Fruit fly (Drosophila melanogaster) whole organism, embryonic: ENCODE measurements around the gene CG1785.

Experiments used
- Abd-B ChIP-seq: fragments of 200-800 bp; sonication (Bioruptor generic); optimal IDR thresholded peaks from 2 replicates; lab custom pipeline; 2018; ENCODE audit warnings: missing biosample characterization, mild to moderate bottlenecking, missing genetic modification characterization, moderate library complexity
- B-H1 ChIP-seq: fragments of 200-800 bp; sonication (Bioruptor generic); IDR thresholded peaks from 3 replicates; pipeline ENCODE4 v1.3.6; 2022; ENCODE audit warnings: missing biosample characterization, missing genetic modification characterization
- CG10366 ChIP-seq: fragments of 200-800 bp; sonication (Bioruptor generic); IDR thresholded peaks from 2 replicates; pipeline ENCODE4 v1.3.6; 2022; ENCODE audit warnings: missing biosample characterization, missing genetic modification characterization
- CG10543 ChIP-seq: fragments of 200-800 bp; sonication (Bioruptor generic); optimal IDR thresholded peaks from 3 replicates; lab custom pipeline; 2017; ENCODE audit warnings: missing biosample characterization, mild to moderate bottlenecking, missing genetic modification characterization, moderate library complexity
- CG15269 ChIP-seq: fragments of 200-800 bp; sonication (Bioruptor generic); optimal IDR thresholded peaks from 2 replicates; lab custom pipeline; 2018; ENCODE audit warnings: missing biosample characterization, mild to moderate bottlenecking, missing genetic modification characterization, moderate library complexity
- CG15696 ChIP-seq: fragments of 200-800 bp; sonication (Bioruptor generic); optimal IDR thresholded peaks from 2 replicates; lab custom pipeline; 2019; ENCODE audit warnings: missing biosample characterization, mild to moderate bottlenecking, missing genetic modification characterization, moderate library complexity
- CG2678 ChIP-seq: fragments of 200-800 bp; sonication (Bioruptor generic); optimal IDR thresholded peaks from 3 replicates; lab custom pipeline; 2019; ENCODE audit warnings: missing biosample characterization, mild to moderate bottlenecking, missing genetic modification characterization, moderate library complexity
- CG3281 ChIP-seq: fragments of 200-800 bp; sonication (Bioruptor generic); optimal IDR thresholded peaks from 3 replicates; lab custom pipeline; 2017; ENCODE audit warnings: missing biosample characterization, mild to moderate bottlenecking, missing genetic modification characterization
- CG33557 ChIP-seq: fragments of 200-800 bp; sonication (Bioruptor generic); optimal IDR thresholded peaks from 2 replicates; lab custom pipeline; 2019; ENCODE audit warnings: missing biosample characterization, mild to moderate bottlenecking, missing genetic modification characterization, moderate library complexity
- CG4404 ChIP-seq: fragments of 200-800 bp; sonication (Bioruptor generic); IDR thresholded peaks from 2 replicates; pipeline ENCODE4 v1.3.6; 2022; ENCODE audit warnings: missing biosample characterization, missing genetic modification characterization
- CG6175 ChIP-seq: fragments of 200-800 bp; sonication (Bioruptor generic); IDR thresholded peaks from 3 replicates; pipeline ENCODE4 v1.3.6; 2022; ENCODE audit warnings: missing biosample characterization, missing genetic modification characterization
- CG6765 ChIP-seq: fragments of 200-800 bp; sonication (Bioruptor generic); optimal IDR thresholded peaks from 3 replicates; lab custom pipeline; 2017; ENCODE audit warnings: missing biosample characterization, mild to moderate bottlenecking, missing genetic modification characterization
- CG6854 ChIP-seq: fragments of 200-800 bp; sonication (Bioruptor generic); optimal IDR thresholded peaks from 3 replicates; lab custom pipeline; 2017; ENCODE audit warnings: missing biosample characterization, mild to moderate bottlenecking, missing genetic modification characterization
- CG7556 ChIP-seq: fragments of 200-800 bp; sonication (Bioruptor generic); optimal IDR thresholded peaks from 2 replicates; lab custom pipeline; 2017; ENCODE audit warnings: missing biosample characterization, mild to moderate bottlenecking, missing genetic modification characterization
- CG9727 ChIP-seq: fragments of 200-800 bp; sonication (Bioruptor generic); optimal IDR thresholded peaks from 3 replicates; lab custom pipeline; 2017; ENCODE audit warnings: missing biosample characterization, mild to moderate bottlenecking, missing genetic modification characterization
- CG9797 ChIP-seq: fragments of 200-800 bp; sonication (Bioruptor generic); optimal IDR thresholded peaks from 3 replicates; lab custom pipeline; 2018; ENCODE audit warnings: missing biosample characterization, mild to moderate bottlenecking, missing genetic modification characterization
- CrebB ChIP-seq: fragments of 200-800 bp; sonication (Bioruptor generic); optimal IDR thresholded peaks from 3 replicates; lab custom pipeline; 2018; ENCODE audit warnings: missing biosample characterization, mild to moderate bottlenecking, missing genetic modification characterization
- Dll ChIP-seq: fragments of 200-800 bp; sonication (Bioruptor generic); IDR thresholded peaks from 4 replicates; pipeline ENCODE4 v1.3.6; 2022; ENCODE audit warnings: missing biosample characterization, missing genetic modification characterization; ENCODE audit not compliant: partially characterized antibody
- Gug ChIP-seq: fragments of 200-800 bp; sonication (Bioruptor generic); IDR thresholded peaks from 4 replicates; pipeline ENCODE4 v1.3.6; 2022; ENCODE audit warnings: missing biosample characterization, missing genetic modification characterization
- H2.0 ChIP-seq: fragments of 200-800 bp; sonication (Bioruptor generic); IDR thresholded peaks from 2 replicates; pipeline ENCODE4 v1.3.6; 2022; ENCODE audit warnings: missing biosample characterization, missing genetic modification characterization
- HLH3B ChIP-seq: fragments of 200-800 bp; sonication (Bioruptor generic); IDR thresholded peaks from 2 replicates; pipeline ENCODE4 v1.3.6; 2022; ENCODE audit warnings: missing biosample characterization, missing genetic modification characterization
- Oaz ChIP-seq: fragments of 200-800 bp; sonication (Bioruptor generic); IDR thresholded peaks from 2 replicates; pipeline ENCODE4 v1.3.6; 2022; ENCODE audit warnings: missing biosample characterization, missing genetic modification characterization
- Oli ChIP-seq: fragments of 200-800 bp; sonication (Bioruptor generic); optimal IDR thresholded peaks from 2 replicates; lab custom pipeline; 2018; ENCODE audit warnings: missing biosample characterization, mild to moderate bottlenecking, missing genetic modification characterization, moderate library complexity
- PHDP ChIP-seq: fragments of 200-800 bp; sonication (Bioruptor generic); optimal IDR thresholded peaks from 3 replicates; lab custom pipeline; 2018; ENCODE audit warnings: missing biosample characterization, mild to moderate bottlenecking, missing genetic modification characterization, moderate library complexity
- Ravus ChIP-seq: fragments of 200-800 bp; sonication (Bioruptor generic); IDR thresholded peaks from 2 replicates; pipeline ENCODE4 v1.3.6; 2022; ENCODE audit warnings: missing biosample characterization, missing genetic modification characterization
- Scr ChIP-seq: fragments of 200-800 bp; sonication (Bioruptor generic); IDR thresholded peaks from 2 replicates; pipeline ENCODE4 v1.3.6; 2022; ENCODE audit warnings: missing biosample characterization, missing genetic modification characterization; ENCODE audit not compliant: partially characterized antibody
- Sry-δ ChIP-seq: fragments of 200-800 bp; sonication (Bioruptor generic); optimal IDR thresholded peaks from 2 replicates; lab custom pipeline; 2016; ENCODE audit warnings: missing biosample characterization, missing genetic modification characterization
- al ChIP-seq: fragments of 200-800 bp; sonication (Bioruptor generic); IDR thresholded peaks from 2 replicates; pipeline ENCODE4 v1.3.6; 2022; ENCODE audit warnings: missing biosample characterization, missing genetic modification characterization
- bbx ChIP-seq: fragments of 200-800 bp; sonication (Bioruptor generic); IDR thresholded peaks from 2 replicates; pipeline ENCODE4 v1.3.6; 2022; ENCODE audit warnings: missing biosample characterization, missing genetic modification characterization; ENCODE audit not compliant: partially characterized antibody
- br ChIP-seq: fragments of >200 bp; optimal IDR thresholded peaks from 2 replicates; lab custom pipeline; 2017
- btn ChIP-seq: fragments of 200-800 bp; sonication (Bioruptor generic); optimal IDR thresholded peaks from 2 replicates; lab custom pipeline; 2016; ENCODE audit warnings: missing biosample characterization, missing genetic modification characterization
- chm ChIP-seq: fragments of 200-800 bp; sonication (Bioruptor generic); IDR thresholded peaks from 2 replicates; pipeline ENCODE4 v1.3.6; 2022; ENCODE audit warnings: missing biosample characterization, missing genetic modification characterization
- corto ChIP-seq: fragments of 200-800 bp; sonication (Bioruptor generic); optimal IDR thresholded peaks from 2 replicates; lab custom pipeline; 2016; ENCODE audit warnings: missing biosample characterization, mild to moderate bottlenecking, missing genetic modification characterization, moderate library complexity
- crc ChIP-seq: fragments of 200-800 bp; sonication (Bioruptor generic); optimal IDR thresholded peaks from 2 replicates; lab custom pipeline; 2016; ENCODE audit warnings: missing biosample characterization, missing genetic modification characterization
- dpn ChIP-seq, 2 experiments: fragments of 200-800 bp; sonication (Bioruptor generic); optimal IDR thresholded peaks; 3 replicates each; lab custom pipeline; 2016; ENCODE audit warnings: missing biosample characterization in 2 of 2, missing genetic modification characterization in 2 of 2
- fd102C ChIP-seq: fragments of 200-800 bp; sonication (Bioruptor generic); optimal IDR thresholded peaks from 2 replicates; lab custom pipeline; 2018; ENCODE audit warnings: missing biosample characterization, mild to moderate bottlenecking, missing genetic modification characterization, moderate library complexity
- fru ChIP-seq: fragments of >200 bp; optimal IDR thresholded peaks from 2 replicates; lab custom pipeline; 2017
- hkb ChIP-seq, 2 experiments: fragments of 200-800 bp in 1 of 2; fragments of >200 bp in 1 of 2; sonication (Bioruptor generic) in 1 of 2; IDR thresholded peaks in 1 of 2; optimal IDR thresholded peaks in 1 of 2; 2 replicates each; pipeline versions ENCODE4 v1.3.6 to Lab custom; 2017 to 2022; ENCODE audit warnings: missing biosample characterization in 1 of 2, missing genetic modification characterization in 1 of 2
- kah ChIP-seq: fragments of 200-800 bp; sonication (Bioruptor generic); optimal IDR thresholded peaks from 2 replicates; lab custom pipeline; 2018; ENCODE audit warnings: missing biosample characterization, mild to moderate bottlenecking, missing genetic modification characterization
- klu ChIP-seq: fragments of 200-800 bp; sonication (Bioruptor generic); IDR thresholded peaks from 2 replicates; pipeline ENCODE4 v1.3.6; 2022; ENCODE audit warnings: missing biosample characterization, missing genetic modification characterization
- lbe ChIP-seq: fragments of 200-800 bp; sonication (Bioruptor generic); optimal IDR thresholded peaks from 2 replicates; lab custom pipeline; 2016; ENCODE audit warnings: missing biosample characterization, mild to moderate bottlenecking, missing genetic modification characterization
- luna ChIP-seq: fragments of 200-800 bp; sonication (Bioruptor generic); optimal IDR thresholded peaks from 2 replicates; lab custom pipeline; 2016; ENCODE audit warnings: missing biosample characterization, missing genetic modification characterization
- mld ChIP-seq: fragments of 200-800 bp; sonication (Bioruptor generic); IDR thresholded peaks from 3 replicates; pipeline ENCODE4 v1.3.6; 2022; ENCODE audit warnings: missing biosample characterization, missing genetic modification characterization; ENCODE audit not compliant: partially characterized antibody
- onecut ChIP-seq: fragments of 200-800 bp; sonication (Bioruptor generic); IDR thresholded peaks from 2 replicates; pipeline ENCODE4 v1.3.6; 2022; ENCODE audit warnings: missing biosample characterization, missing genetic modification characterization
- pita ChIP-seq: fragments of 200-800 bp; sonication (Bioruptor generic); optimal IDR thresholded peaks from 2 replicates; lab custom pipeline; 2017; ENCODE audit warnings: missing biosample characterization, mild to moderate bottlenecking, missing genetic modification characterization
- pros ChIP-seq: fragments of 200-800 bp; sonication (Bioruptor generic); optimal IDR thresholded peaks from 3 replicates; lab custom pipeline; 2019; ENCODE audit warnings: missing biosample characterization, mild to moderate bottlenecking, missing genetic modification characterization, moderate library complexity
- psq ChIP-seq: fragments of 200-800 bp; sonication (Bioruptor generic); optimal IDR thresholded peaks from 2 replicates; lab custom pipeline; 2017; ENCODE audit warnings: missing biosample characterization, missing genetic modification characterization
- slou ChIP-seq: fragments of 200-800 bp; sonication (Bioruptor generic); optimal IDR thresholded peaks from 3 replicates; lab custom pipeline; 2016; ENCODE audit warnings: missing biosample characterization, missing genetic modification characterization

The CG1785 gene

DNA sequence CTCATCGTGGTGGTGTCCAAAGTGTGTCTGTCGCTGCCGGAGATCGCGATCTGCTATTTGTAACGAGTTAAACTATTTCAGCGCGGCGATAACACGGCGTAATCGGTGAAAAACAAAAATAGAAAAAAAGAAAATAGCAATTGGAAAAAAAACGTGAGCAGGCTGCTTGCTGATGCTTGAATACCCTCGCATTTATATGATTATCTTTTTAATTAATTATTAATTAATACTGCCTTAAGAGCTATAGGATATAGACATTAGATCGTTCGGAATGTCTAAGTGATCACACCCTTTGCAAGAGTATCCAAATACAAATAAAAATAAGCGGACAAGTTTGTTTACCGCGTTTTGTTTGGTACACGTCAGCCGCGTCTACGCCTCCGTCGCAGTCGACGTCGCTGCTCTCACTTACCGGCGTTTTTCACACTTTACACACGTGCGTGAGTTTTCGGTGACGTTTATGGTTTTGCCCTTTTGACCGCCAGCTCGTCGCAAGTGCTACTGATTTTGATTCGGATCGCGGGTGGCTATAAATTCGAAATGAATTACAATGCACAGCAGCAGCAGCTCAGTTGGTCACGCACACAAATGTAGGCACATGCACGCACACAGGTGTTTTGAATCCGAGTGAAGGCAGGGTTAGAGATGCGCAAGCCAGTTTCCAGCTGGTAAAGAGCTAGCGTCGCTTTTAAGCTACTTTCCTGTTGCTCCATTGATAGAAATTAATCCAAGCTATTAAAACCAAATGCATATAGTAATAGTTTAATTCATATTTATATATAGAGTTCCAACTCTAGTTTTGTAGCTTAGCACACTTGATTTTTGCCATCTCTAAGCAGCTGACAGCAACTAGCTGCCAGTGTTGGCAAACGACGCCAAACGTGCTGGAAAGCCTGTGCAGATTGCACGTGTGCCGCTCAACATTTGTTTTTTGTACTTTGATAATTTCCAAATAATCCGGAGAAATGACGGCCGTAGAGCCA, at the start of gene CG1785, which contains the start of gene CG2004 (continued):
- TF ChIP-seq fru (lab: Kevin White, UChicago) = no peak
- TF ChIP-seq CG6765 = peak; percentile 74
- TF ChIP-seq kah (GFP tag; lab: Kevin White, UChicago) = peak; percentile 88
- peak; percentile 77 for TF ChIP-seq Ravus (GFP tag; lab: Robert Waterston, UW)
- peak; percentile 2 for TF ChIP-seq Abd-B (GFP tag; lab: Kevin White, UChicago)
- no peak for TF ChIP-seq corto
- peak; percentile 87 for TF ChIP-seq Sry-δ (GFP tag; lab: Kevin White, UChicago)
- TF ChIP-seq pros = no peak
- peak; percentile 94 for TF ChIP-seq CG10543 (GFP tag; lab: Kevin White, UChicago)
- peak; percentile 92 for TF ChIP-seq CG7556
- TF ChIP-seq CG15269 = peak; percentile 84
- no peak for TF ChIP-seq br (lab: Kevin White, UChicago)
- peak; percentile 80 for TF ChIP-seq lbe (GFP tag; lab: Kevin White, UChicago)
- TF ChIP-seq Gug (GFP tag; lab: Robert Waterston, UW) = peak; percentile 94
- no peak for TF ChIP-seq pita (GFP tag; lab: Kevin White, UChicago)
- peak; percentile 86 for TF ChIP-seq klu (GFP tag; lab: Robert Waterston, UW)
- peak; percentile 85 for TF ChIP-seq CG33557 (GFP tag; lab: Kevin White, UChicago)
- TF ChIP-seq psq = peak; percentile 77
- peak; percentile 79 for TF ChIP-seq Oli (tag; lab: Kevin White, UChicago)
- TF ChIP-seq B-H1 (GFP tag; lab: Robert Waterston, UW) = peak; percentile 86
- TF ChIP-seq CrebB (tag; lab: Kevin White, UChicago) = peak; percentile 66
- TF ChIP-seq onecut (GFP tag; lab: Robert Waterston, UW) = peak; percentile 76
- TF ChIP-seq CG6854 (GFP tag; lab: Kevin White, UChicago) = peak; percentile 58
- TF ChIP-seq fd102C (GFP tag; lab: Kevin White, UChicago) = peak; percentile 68
- peak; percentile 90 for TF ChIP-seq Oaz (GFP tag; lab: Robert Waterston, UW)
- no peak for TF ChIP-seq mld (GFP tag; lab: Robert Waterston, UW)
- peak; percentile 44 for TF ChIP-seq crc (GFP tag; lab: Kevin White, UChicago)
- peak; percentile 80 for TF ChIP-seq Scr
- TF ChIP-seq H2.0 = peak; percentile 92
- peak; percentile 87 for TF ChIP-seq chm (GFP tag; lab: Robert Waterston, UW)
- peak; percentile 93 for TF ChIP-seq CG4404 (GFP tag; lab: Robert Waterston, UW)
- TF ChIP-seq PHDP = peak; percentile 84
- peak; percentile 74 for TF ChIP-seq hkb (optimal IDR thresholded peaks at IDR 0.05; lab: Kevin White, UChicago)
- peak; percentile 92 for TF ChIP-seq hkb (GFP tag; IDR thresholded peaks at IDR 0.05; lab: Robert Waterston, UW)
- TF ChIP-seq luna (GFP tag; lab: Kevin White, UChicago) = no peak
- TF ChIP-seq CG15696 = peak; percentile 93
- TF ChIP-seq dpn (GFP tag; optimal IDR thresholded peaks at IDR 0.05; lab: Kevin White, UChicago) = peak; percentile 90 to 93
- TF ChIP-seq CG3281 (GFP tag; lab: Kevin White, UChicago) = peak; percentile 87
- TF ChIP-seq HLH3B (GFP tag; lab: Robert Waterston, UW) = peak; percentile 94
- peak; percentile 89 for TF ChIP-seq CG2678 (tag; lab: Kevin White, UChicago)
- TF ChIP-seq CG10366 = peak; percentile 94
- TF ChIP-seq CG9797 = peak; percentile 60
- TF ChIP-seq btn (GFP tag; lab: Kevin White, UChicago) = peak; percentile 55
- TF ChIP-seq al (GFP tag; lab: Robert Waterston, UW) = peak; percentile 92
- peak; percentile 56; the same call in 1 of the 2 replicates for TF ChIP-seq bbx
- peak; percentile 45 for TF ChIP-seq slou (GFP tag; lab: Kevin White, UChicago)
- TF ChIP-seq CG9727 (GFP tag; lab: Kevin White, UChicago) = peak; percentile 93
- TF ChIP-seq Dll (GFP tag; lab: Robert Waterston, UW) = peak; percentile 87
- TF ChIP-seq CG6175 (GFP tag; lab: Robert Waterston, UW) = peak; percentile 82
